Worm (Caenorhabditis elegans): Measurements from ENCODE around the gene nas-38.

nas-38 gene

DNA sequence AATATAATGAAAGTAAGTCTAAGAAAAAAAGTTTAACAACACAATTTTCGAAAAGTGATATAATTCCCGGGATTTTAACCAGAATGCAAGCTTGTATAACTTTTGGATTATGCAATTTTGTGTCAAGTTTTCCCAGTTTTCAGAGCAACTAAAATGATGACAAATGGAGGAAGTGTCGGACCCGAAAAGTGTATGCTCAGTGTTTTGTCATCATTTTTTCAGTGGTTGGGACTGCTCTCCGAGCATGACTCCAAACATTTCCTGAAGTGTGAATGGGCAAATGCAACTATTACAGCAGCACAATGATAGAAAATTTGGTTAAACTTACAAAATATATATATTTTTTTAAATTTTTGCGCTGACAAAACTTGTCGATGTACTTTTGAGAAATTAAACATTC is 33.1 kb downstream of the nas-38 start:
- TF ChIP-seq nhr-6 (tag; optimal IDR thresholded peaks at IDR 0.05) (no peak), nhr-28 (tag; optimal IDR thresholded peaks at IDR 0.05) (no peak), dmd-6 (GFP tag; IDR thresholded peaks at IDR 0.05) (no peak), mxl-3 (GFP tag; optimal IDR thresholded peaks at IDR 0.05) (no peak), spr-1 (tag; optimal IDR thresholded peaks at IDR 0.05) (no peak), skn-1 (tag; optimal IDR thresholded peaks at IDR 0.05) (no peak), nhr-237 (tag; optimal IDR thresholded peaks at IDR 0.05) (no peak)

DNA sequence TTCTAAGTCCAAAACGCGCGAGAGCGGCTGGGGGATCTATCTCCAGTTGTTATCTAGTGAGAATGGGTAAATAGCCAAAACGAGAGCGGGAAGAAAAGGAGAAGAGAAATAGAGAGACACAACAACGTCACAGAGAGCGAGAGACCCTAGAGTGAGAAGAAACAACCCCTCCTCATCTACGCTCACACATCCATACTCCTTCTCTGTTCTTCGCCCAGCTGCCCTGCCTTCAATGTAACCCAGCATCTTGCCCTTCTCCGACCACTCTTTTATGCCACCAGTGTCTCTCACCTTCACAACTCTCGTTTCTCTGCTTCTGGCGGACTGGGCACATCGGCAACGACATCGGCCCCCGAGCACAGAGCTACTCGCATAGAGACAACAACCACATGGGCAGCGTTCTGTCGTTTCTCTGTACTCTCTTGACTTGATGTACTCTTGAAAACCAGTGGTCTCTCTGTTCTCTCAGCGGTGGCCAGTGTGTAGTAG is 35.3 kb downstream of the nas-38 start:
- no peak for TF ChIP-seq attf-4 (tag; optimal IDR thresholded peaks at IDR 0.05)
- peak; percentile 97 for TF ChIP-seq mep-1 (tag; optimal IDR thresholded peaks at IDR 0.05)
- peak; percentile 83 for TF ChIP-seq nhr-102 (tag; optimal IDR thresholded peaks at IDR 0.05)
- no peak for TF ChIP-seq Y48G9A.11 (GFP tag; IDR thresholded peaks at IDR 0.05)
- peak; percentile 96 for TF ChIP-seq hlh-11 (tag; optimal IDR thresholded peaks at IDR 0.05)
- TF ChIP-seq ceh-62 (tag; optimal IDR thresholded peaks at IDR 0.05): no peak
- TF ChIP-seq madf-9 (GFP tag; conservative IDR thresholded peaks at IDR 0.05): 0 out of 2 replicates have a peak, but pooled peaks have one; percentile 50
- peak; percentile 75 to 87 for TF ChIP-seq lsy-2 (tag; optimal IDR thresholded peaks at IDR 0.05)
- TF ChIP-seq ceh-82 (tag; optimal IDR thresholded peaks at IDR 0.05): no peak
- no peak for TF ChIP-seq zip-2 (tag; optimal IDR thresholded peaks at IDR 0.05)
- no peak for TF ChIP-seq mdt-29 (GFP tag; IDR thresholded peaks at IDR 0.05)
- peak; percentile 90 for TF ChIP-seq nhr-11 (tag; optimal IDR thresholded peaks at IDR 0.05)
- TF ChIP-seq F26F4.8 (GFP tag; conservative IDR thresholded peaks at IDR 0.05): no peak
- peak; percentile 92 for TF ChIP-seq rbr-2 (tag; optimal IDR thresholded peaks at IDR 0.05)
- no peak for TF ChIP-seq nhr-237 (tag; optimal IDR thresholded peaks at IDR 0.05)
- no peak for TF ChIP-seq lir-3 (tag; optimal IDR thresholded peaks at IDR 0.05)
- no peak for TF ChIP-seq unc-130 (GFP tag; optimal IDR thresholded peaks at IDR 0.05)
- TF ChIP-seq ceh-44 (GFP tag; IDR thresholded peaks at IDR 0.05): no peak
- peak; percentile 84 for TF ChIP-seq dmd-6 (GFP tag; IDR thresholded peaks at IDR 0.05)
- peak; percentile 82 for TF ChIP-seq ctbp-1 (GFP tag; IDR thresholded peaks at IDR 0.05)
- no peak for TF ChIP-seq D1046.2 (GFP tag; IDR thresholded peaks at IDR 0.05)
- no peak for TF ChIP-seq nhr-76 (tag; optimal IDR thresholded peaks at IDR 0.05)
- TF ChIP-seq fkh-10 (GFP tag; optimal IDR thresholded peaks at IDR 0.05): peak; percentile 50
- TF ChIP-seq lin-1 (GFP tag; IDR thresholded peaks at IDR 0.05): no peak
- peak; percentile 70 for TF ChIP-seq T26A8.4 (GFP tag; IDR thresholded peaks at IDR 0.05)
- TF ChIP-seq snpc-4 (tag; optimal IDR thresholded peaks at IDR 0.05): no peak
- no peak for TF ChIP-seq egl-27 (tag; optimal IDR thresholded peaks at IDR 0.05)
- TF ChIP-seq F49E8.2 (tag; optimal IDR thresholded peaks at IDR 0.05; ENCODE audit: borderline replicate concordance): no peak
- TF ChIP-seq ces-1 (GFP tag; optimal IDR thresholded peaks at IDR 0.05): no peak
- no peak for TF ChIP-seq zfp-2 (tag; optimal IDR thresholded peaks at IDR 0.05)
- TF ChIP-seq daf-16 (GFP tag; optimal IDR thresholded peaks at IDR 0.05): peak; percentile 5 to 65
- peak; percentile 84 for TF ChIP-seq daf-16 (tag; optimal IDR thresholded peaks at IDR 0.05)
- TF ChIP-seq mxl-2 (GFP tag; conservative IDR thresholded peaks at IDR 0.05): no peak
- peak; percentile 63 for TF ChIP-seq F37D6.2 (tag; optimal IDR thresholded peaks at IDR 0.05)
- no peak for TF ChIP-seq zip-11 (GFP tag; IDR thresholded peaks at IDR 0.05)
- TF ChIP-seq nhr-77 (tag; optimal IDR thresholded peaks at IDR 0.05): peak; percentile 92
- TF ChIP-seq duxl-1 (tag; optimal IDR thresholded peaks at IDR 0.05; ENCODE audit: poor library complexity): peak; percentile 51
- TF ChIP-seq hlh-30 (tag; optimal IDR thresholded peaks at IDR 0.05; ENCODE audit: insufficient read depth): peak; percentile 92
- peak; percentile 74 for TF ChIP-seq nhr-25 (tag; optimal IDR thresholded peaks at IDR 0.05; ENCODE audit: borderline replicate concordance, insufficient read depth)
- TF ChIP-seq mdl-1 (tag; optimal IDR thresholded peaks at IDR 0.05): peak; percentile 80 to 97
- TF ChIP-seq daf-19 (GFP tag; conservative IDR thresholded peaks at IDR 0.05): no peak
- no peak for TF ChIP-seq cey-2 (tag; optimal IDR thresholded peaks at IDR 0.05; ENCODE audit: borderline replicate concordance, insufficient read depth)
- TF ChIP-seq mes-2 (tag; optimal IDR thresholded peaks at IDR 0.05; ENCODE audit: poor library complexity, severe bottlenecking): peak; percentile 51
- peak; percentile 61 for TF ChIP-seq nhr-48 (tag; optimal IDR thresholded peaks at IDR 0.05)
- peak; percentile 75 for TF ChIP-seq ztf-7 (tag; optimal IDR thresholded peaks at IDR 0.05)

Data from whole organism, L4 larva.